Fruit fly (Drosophila melanogaster): ENCODE data around the gene CG4660.

CG4660 gene

dm6 chrX:6090809-6091667 lies 9.9 kb upstream of the CG4660 start, which contains the start of the genes Nep1 and Mipp2:
Gene Nep1 (plus strand): TSS chrX:6091205.
Gene Mipp2 (minus strand): TSS chrX:6091471.
- TF ChIP-seq CG32121 (GFP tag; IDR thresholded peaks at IDR 0.05) (peak; percentile 67), Snoo (tag; optimal IDR thresholded peaks at IDR 0.05) (peak; percentile 9), Ets98B (GFP tag; IDR thresholded peaks at IDR 0.05) (peak; percentile 64), CG34367 (tag; optimal IDR thresholded peaks at IDR 0.05) (peak; percentile 23), fd96Ca (GFP tag; IDR thresholded peaks at IDR 0.05) (peak; percentile 75), CG15710 (tag; optimal IDR thresholded peaks at IDR 0.05) (peak; percentile 30), rn (GFP tag; IDR thresholded peaks at IDR 0.05) (no peak), CG9948 (tag; optimal IDR thresholded peaks at IDR 0.05) (peak; percentile 21), CG10348 (GFP tag; IDR thresholded peaks at IDR 0.05) (no peak), D1 (tag; optimal IDR thresholded peaks at IDR 0.05) (no peak), Pif1A (GFP tag; optimal IDR thresholded peaks at IDR 0.05) (peak; percentile 59), CG13204 (GFP tag; optimal IDR thresholded peaks at IDR 0.05) (no peak), CG17806 (tag; optimal IDR thresholded peaks at IDR 0.05) (peak; percentile 24), CG14655 (GFP tag; optimal IDR thresholded peaks at IDR 0.05) (no peak), CG4496 (GFP tag; IDR thresholded peaks at IDR 0.05) (peak; percentile 56; the same call in 2 of the 3 replicates), CG8301 (tag; optimal IDR thresholded peaks at IDR 0.05) (peak; percentile 50), CG8159 (tag; optimal IDR thresholded peaks at IDR 0.05) (peak; percentile 12), gl (tag; optimal IDR thresholded peaks at IDR 0.05) (no peak), Pif1B (GFP tag; optimal IDR thresholded peaks at IDR 0.05) (peak; percentile 37), CG12605 (GFP tag; IDR thresholded peaks at IDR 0.05) (peak; percentile 54; the same call in 1 of the 2 replicates)

dm6 chrX:6089679-6090460 lies 8.7 kb upstream of the CG4660 start, which contains the start of gene raptor:
Gene raptor (minus strand): TSS chrX:6090201.
- TF ChIP-seq Pif1A (GFP tag; optimal IDR thresholded peaks at IDR 0.05) (no peak), rn (GFP tag; IDR thresholded peaks at IDR 0.05) (no peak), Ets98B (GFP tag; IDR thresholded peaks at IDR 0.05) (peak; percentile 32; the same call in 1 of the 2 replicates), Snoo (tag; optimal IDR thresholded peaks at IDR 0.05) (no peak), CG9948 (tag; optimal IDR thresholded peaks at IDR 0.05) (no peak), Pif1B (GFP tag; optimal IDR thresholded peaks at IDR 0.05) (no peak), CG12605 (GFP tag; IDR thresholded peaks at IDR 0.05) (no peak), CG32121 (GFP tag; IDR thresholded peaks at IDR 0.05) (0 out of 2 replicates have a peak, but pooled peaks have one; percentile 26), CG8159 (tag; optimal IDR thresholded peaks at IDR 0.05) (no peak), CG14655 (GFP tag; optimal IDR thresholded peaks at IDR 0.05) (no peak), CG13204 (GFP tag; optimal IDR thresholded peaks at IDR 0.05) (peak; percentile 13), CG17806 (tag; optimal IDR thresholded peaks at IDR 0.05) (no peak), gl (tag; optimal IDR thresholded peaks at IDR 0.05) (no peak), CG4496 (GFP tag; IDR thresholded peaks at IDR 0.05) (0 out of 3 replicates have a peak, but pooled peaks have one; percentile 45), CG34367 (tag; optimal IDR thresholded peaks at IDR 0.05) (no peak), CG15710 (tag; optimal IDR thresholded peaks at IDR 0.05) (no peak), CG10348 (GFP tag; IDR thresholded peaks at IDR 0.05) (no peak), D1 (tag; optimal IDR thresholded peaks at IDR 0.05) (no peak), fd96Ca (GFP tag; IDR thresholded peaks at IDR 0.05) (no peak), EcR (GFP tag; optimal IDR thresholded peaks at IDR 0.05) (no peak), CG8301 (tag; optimal IDR thresholded peaks at IDR 0.05) (no peak)

dm6 chrX:6077686-6078085 lies 3.5 kb downstream of the CG4660 start, which contains the start of gene CG4666:
Gene CG4666 (minus strand): TSS chrX:6077786.
- TF ChIP-seq EcR (GFP tag; optimal IDR thresholded peaks at IDR 0.05), result no peak
- TF ChIP-seq CG9948 (tag; optimal IDR thresholded peaks at IDR 0.05), result no peak
- no peak for TF ChIP-seq Pif1A (GFP tag; optimal IDR thresholded peaks at IDR 0.05)
- no peak for TF ChIP-seq CG12605 (GFP tag; IDR thresholded peaks at IDR 0.05)
- TF ChIP-seq CG15710 (tag; optimal IDR thresholded peaks at IDR 0.05), result no peak
- TF ChIP-seq CG10348 (GFP tag; IDR thresholded peaks at IDR 0.05), result no peak
- TF ChIP-seq CG8159 (tag; optimal IDR thresholded peaks at IDR 0.05), result no peak

dm6 chrX:6077043-6077547 lies 4.1 kb downstream of the CG4660 start:
- TF ChIP-seq CG10348 (GFP tag; IDR thresholded peaks at IDR 0.05), result no peak
- TF ChIP-seq CG4496 (GFP tag; IDR thresholded peaks at IDR 0.05), result peak; percentile 72
- TF ChIP-seq Snoo (tag; optimal IDR thresholded peaks at IDR 0.05), result peak; percentile 45
- no peak for TF ChIP-seq fd96Ca (GFP tag; IDR thresholded peaks at IDR 0.05)
- TF ChIP-seq CG8159 (tag; optimal IDR thresholded peaks at IDR 0.05), result peak; percentile 72
- peak; percentile 79 for TF ChIP-seq CG32121 (GFP tag; IDR thresholded peaks at IDR 0.05)
- TF ChIP-seq D1 (tag; optimal IDR thresholded peaks at IDR 0.05), result no peak
- peak; percentile 80 for TF ChIP-seq Ets98B (GFP tag; IDR thresholded peaks at IDR 0.05)
- peak; percentile 67 for TF ChIP-seq CG13204 (GFP tag; optimal IDR thresholded peaks at IDR 0.05)
- TF ChIP-seq CG8301 (tag; optimal IDR thresholded peaks at IDR 0.05), result peak; percentile 75
- TF ChIP-seq CG12605 (GFP tag; IDR thresholded peaks at IDR 0.05), result peak; percentile 65; the same call in 1 of the 2 replicates
- peak; percentile 60 for TF ChIP-seq Pif1B (GFP tag; optimal IDR thresholded peaks at IDR 0.05)
- TF ChIP-seq gl (tag; optimal IDR thresholded peaks at IDR 0.05), result no peak
- peak; percentile 63 for TF ChIP-seq CG9948 (tag; optimal IDR thresholded peaks at IDR 0.05)
- peak; percentile 33 for TF ChIP-seq Pif1A (GFP tag; optimal IDR thresholded peaks at IDR 0.05)
- peak; percentile 56 for TF ChIP-seq CG17806 (tag; optimal IDR thresholded peaks at IDR 0.05)
- peak; percentile 74 for TF ChIP-seq CG15710 (tag; optimal IDR thresholded peaks at IDR 0.05)
- peak; percentile 48 for TF ChIP-seq CG34367 (tag; optimal IDR thresholded peaks at IDR 0.05)
- TF ChIP-seq rn (GFP tag; IDR thresholded peaks at IDR 0.05), result peak; percentile 45; the same call in 1 of the 2 replicates
- peak; percentile 28 for TF ChIP-seq EcR (GFP tag; optimal IDR thresholded peaks at IDR 0.05)
- peak; percentile 84 for TF ChIP-seq CG14655 (GFP tag; optimal IDR thresholded peaks at IDR 0.05)

All from whole organism, pupa.